Fruit fly (Drosophila melanogaster): ENCODE measurements around the gene CG12093.

The CG12093 gene

dm6 chr3L:2819687-2820086 lies 45.9 kb upstream of the CG12093 start:
- TF ChIP-seq Pif1B (GFP tag; optimal IDR thresholded peaks at IDR 0.05), result no peak

dm6 chr3L:2818784-2819183 lies 45.0 kb upstream of the CG12093 start:
- TF ChIP-seq CG15710 (tag; optimal IDR thresholded peaks at IDR 0.05) (no peak), CG4496 (GFP tag; IDR thresholded peaks at IDR 0.05) (no peak), CG17806 (tag; optimal IDR thresholded peaks at IDR 0.05) (no peak), CG8159 (tag; optimal IDR thresholded peaks at IDR 0.05) (no peak), Pif1A (GFP tag; optimal IDR thresholded peaks at IDR 0.05) (no peak), EcR (GFP tag; optimal IDR thresholded peaks at IDR 0.05) (no peak), D1 (tag; optimal IDR thresholded peaks at IDR 0.05) (no peak), CG9948 (tag; optimal IDR thresholded peaks at IDR 0.05) (no peak), rn (GFP tag; IDR thresholded peaks at IDR 0.05) (no peak), CG32121 (GFP tag; IDR thresholded peaks at IDR 0.05) (no peak), CG12605 (GFP tag; IDR thresholded peaks at IDR 0.05) (no peak), fd96Ca (GFP tag; IDR thresholded peaks at IDR 0.05) (no peak), CG8301 (tag; optimal IDR thresholded peaks at IDR 0.05) (no peak), CG10348 (GFP tag; IDR thresholded peaks at IDR 0.05) (no peak), Pif1B (GFP tag; optimal IDR thresholded peaks at IDR 0.05) (no peak), CG34367 (tag; optimal IDR thresholded peaks at IDR 0.05) (no peak), CG14655 (GFP tag; optimal IDR thresholded peaks at IDR 0.05) (no peak)

- TF ChIP-seq CG12605 (GFP tag; IDR thresholded peaks at IDR 0.05) (peak; percentile 72), D1 (tag; optimal IDR thresholded peaks at IDR 0.05) (peak; percentile 46), CG14655 (GFP tag; optimal IDR thresholded peaks at IDR 0.05) (peak; percentile 38), Pif1A (GFP tag; optimal IDR thresholded peaks at IDR 0.05) (peak; percentile 18), CG4496 (GFP tag; IDR thresholded peaks at IDR 0.05) (peak; percentile 70; the same call in 2 of the 3 replicates), CG32121 (GFP tag; IDR thresholded peaks at IDR 0.05) (peak; percentile 70), fd96Ca (GFP tag; IDR thresholded peaks at IDR 0.05) (no peak), gl (tag; optimal IDR thresholded peaks at IDR 0.05) (peak; percentile 45), Pif1B (GFP tag; optimal IDR thresholded peaks at IDR 0.05) (no peak), Ets98B (GFP tag; IDR thresholded peaks at IDR 0.05) (peak; percentile 46; the same call in 1 of the 2 replicates), CG15710 (tag; optimal IDR thresholded peaks at IDR 0.05) (peak; percentile 26), CG34367 (tag; optimal IDR thresholded peaks at IDR 0.05) (peak; percentile 45), CG13204 (GFP tag; optimal IDR thresholded peaks at IDR 0.05) (peak; percentile 3), CG8301 (tag; optimal IDR thresholded peaks at IDR 0.05) (peak; percentile 21), rn (GFP tag; IDR thresholded peaks at IDR 0.05) (no peak), EcR (GFP tag; optimal IDR thresholded peaks at IDR 0.05) (peak; percentile 24)
Measured at dm6 chr3L:2817872-2818271, 44.1 kb upstream of the CG12093 start.

dm6 chr3L:2816655-2817054 lies 42.8 kb upstream of the CG12093 start:
- TF ChIP-seq Pif1B (GFP tag; optimal IDR thresholded peaks at IDR 0.05) (no peak), Ets98B (GFP tag; IDR thresholded peaks at IDR 0.05) (no peak), EcR (GFP tag; optimal IDR thresholded peaks at IDR 0.05) (peak; percentile 23)

- TF ChIP-seq CG10348 (GFP tag; IDR thresholded peaks at IDR 0.05) (no peak), CG17806 (tag; optimal IDR thresholded peaks at IDR 0.05) (no peak), gl (tag; optimal IDR thresholded peaks at IDR 0.05) (no peak), CG12605 (GFP tag; IDR thresholded peaks at IDR 0.05) (no peak), EcR (GFP tag; optimal IDR thresholded peaks at IDR 0.05) (no peak), CG9948 (tag; optimal IDR thresholded peaks at IDR 0.05) (no peak), CG15710 (tag; optimal IDR thresholded peaks at IDR 0.05) (no peak), D1 (tag; optimal IDR thresholded peaks at IDR 0.05) (no peak), CG8301 (tag; optimal IDR thresholded peaks at IDR 0.05) (no peak), Pif1B (GFP tag; optimal IDR thresholded peaks at IDR 0.05) (no peak)
Measured at dm6 chr3L:2809767-2810166, 36.0 kb upstream of the CG12093 start.

dm6 chr3L:2808278-2808892 lies 34.6 kb upstream of the CG12093 start:
- no peak for TF ChIP-seq CG32121 (GFP tag; IDR thresholded peaks at IDR 0.05)
- TF ChIP-seq gl (tag; optimal IDR thresholded peaks at IDR 0.05), result peak; percentile 82
- peak; percentile 91 for TF ChIP-seq CG13204 (GFP tag; optimal IDR thresholded peaks at IDR 0.05)
- TF ChIP-seq CG8159 (tag; optimal IDR thresholded peaks at IDR 0.05), result peak; percentile 65
- peak; percentile 83 for TF ChIP-seq CG15710 (tag; optimal IDR thresholded peaks at IDR 0.05)
- peak; percentile 60 for TF ChIP-seq Snoo (tag; optimal IDR thresholded peaks at IDR 0.05)
- peak; percentile 79 for TF ChIP-seq CG12605 (GFP tag; IDR thresholded peaks at IDR 0.05)
- TF ChIP-seq Ets98B (GFP tag; IDR thresholded peaks at IDR 0.05), result no peak
- peak; percentile 84 for TF ChIP-seq CG34367 (tag; optimal IDR thresholded peaks at IDR 0.05)
- peak; percentile 98 for TF ChIP-seq EcR (GFP tag; optimal IDR thresholded peaks at IDR 0.05)
- no peak for TF ChIP-seq D1 (tag; optimal IDR thresholded peaks at IDR 0.05)
- no peak for TF ChIP-seq CG10348 (GFP tag; IDR thresholded peaks at IDR 0.05)
- TF ChIP-seq CG17806 (tag; optimal IDR thresholded peaks at IDR 0.05), result peak; percentile 62
- TF ChIP-seq CG8301 (tag; optimal IDR thresholded peaks at IDR 0.05), result peak; percentile 7
- TF ChIP-seq CG4496 (GFP tag; IDR thresholded peaks at IDR 0.05), result peak; percentile 79; the same call in 2 of the 3 replicates
- peak; percentile 31 for TF ChIP-seq CG14655 (GFP tag; optimal IDR thresholded peaks at IDR 0.05)
- no peak for TF ChIP-seq rn (GFP tag; IDR thresholded peaks at IDR 0.05)
- TF ChIP-seq fd96Ca (GFP tag; IDR thresholded peaks at IDR 0.05), result no peak
- TF ChIP-seq Pif1A (GFP tag; optimal IDR thresholded peaks at IDR 0.05), result peak; percentile 46
- TF ChIP-seq CG9948 (tag; optimal IDR thresholded peaks at IDR 0.05), result peak; percentile 57
